Worm (Caenorhabditis elegans) whole organism, L1 larva: ENCODE measurements around the gene tag-115.

Experiments
- C04F5.9 ChIP-seq: sonication (generic microtip); optimal IDR thresholded peaks from 2 replicates; lab custom pipeline; 2016; ENCODE audit warnings: missing genetic modification characterization, missing compliant biosample characterization
- C16A3.4 ChIP-seq: fragments of 150-350 bp; optimal IDR thresholded peaks from 2 replicates; lab custom pipeline; 2014; ENCODE audit warnings: missing biosample characterization, missing genetic modification characterization
- C34B4.2 ChIP-seq: sonication (generic microtip); optimal IDR thresholded peaks from 2 replicates; lab custom pipeline; 2017; ENCODE audit warnings: mild to moderate bottlenecking, missing genetic modification characterization, missing compliant biosample characterization
- aha-1 ChIP-seq: fragments of 150-350 bp; optimal IDR thresholded peaks from 2 replicates; lab custom pipeline; 2014; ENCODE audit warnings: missing biosample characterization, missing genetic modification characterization
- alr-1 ChIP-seq: fragments of 200-800 bp; sonication (Bioruptor generic); optimal IDR thresholded peaks from 2 replicates; lab custom pipeline; 2018; ENCODE audit warnings: borderline replicate concordance, mild to moderate bottlenecking, missing genetic modification characterization, missing compliant biosample characterization
- aly-2 ChIP-seq: fragments of 150-350 bp; optimal IDR thresholded peaks from 2 replicates; lab custom pipeline; 2014; ENCODE audit warnings: missing biosample characterization, missing genetic modification characterization
- ama-1 ChIP-seq: fragments of 150-350 bp; optimal IDR thresholded peaks from 2 replicates; lab custom pipeline; 2014
- blmp-1 ChIP-seq: fragments of 150-350 bp; optimal IDR thresholded peaks from 2 replicates; lab custom pipeline; 2014; ENCODE audit warnings: missing biosample characterization, missing genetic modification characterization
- ceh-63 ChIP-seq: fragments of 200-800 bp; sonication (Bioruptor generic); optimal IDR thresholded peaks from 2 replicates; lab custom pipeline; 2018; ENCODE audit warnings: mild to moderate bottlenecking, missing genetic modification characterization, missing compliant biosample characterization
- ceh-88 ChIP-seq: fragments of 200-800 bp; sonication (Bioruptor generic); IDR thresholded peaks from 2 replicates; pipeline ENCODE4 v1.3.6; 2022; ENCODE audit warnings: missing genetic modification characterization, missing compliant biosample characterization
- ceh-90 ChIP-seq: sonication (generic microtip); optimal IDR thresholded peaks from 2 replicates; lab custom pipeline; 2016; ENCODE audit warnings: missing genetic modification characterization, missing compliant biosample characterization
- ces-1 ChIP-seq: fragments of 150-350 bp; optimal IDR thresholded peaks from 2 replicates; lab custom pipeline; 2014; ENCODE audit warnings: missing biosample characterization, missing genetic modification reagents, missing genetic modification characterization
- dpl-1 ChIP-seq, 3 experiments: fragments of 150-350 bp in 2 of 3; sonication (generic microtip) in 1 of 3; optimal IDR thresholded peaks; 2 replicates each; lab custom pipeline; 2014 to 2017; ENCODE audit warnings: missing biosample characterization in 3 of 3, missing genetic modification characterization in 3 of 3, missing genetic modification reagents in 3 of 3
- dsc-1 ChIP-seq: sonication (generic microtip); optimal IDR thresholded peaks from 2 replicates; lab custom pipeline; 2016; ENCODE audit warnings: mild to moderate bottlenecking, missing genetic modification characterization, missing compliant biosample characterization
- egl-27 ChIP-seq, 2 experiments: fragments of 150-350 bp in 1 of 2; sonication (generic microtip); optimal IDR thresholded peaks; 3 replicates each; lab custom pipeline; 2017 to 2018; ENCODE audit warnings: missing biosample characterization in 2 of 2, missing genetic modification characterization in 2 of 2, missing genetic modification reagents in 2 of 2
- elt-2 ChIP-seq: sonication (generic microtip); optimal IDR thresholded peaks from 2 replicates; lab custom pipeline; 2016; ENCODE audit warnings: missing genetic modification characterization, mild to moderate bottlenecking, inconsistent platforms, missing compliant biosample characterization, missing genetic modification reagents
- fkh-10 ChIP-seq: sonication (generic microtip); optimal IDR thresholded peaks from 2 replicates; lab custom pipeline; 2017; ENCODE audit warnings: missing biosample characterization, missing genetic modification reagents, missing genetic modification characterization
- fkh-8 ChIP-seq: sonication (generic microtip); optimal IDR thresholded peaks from 2 replicates; lab custom pipeline; 2016; ENCODE audit warnings: mild to moderate bottlenecking, missing genetic modification characterization, missing compliant biosample characterization
- fos-1 ChIP-seq: fragments of 150-350 bp; optimal IDR thresholded peaks from 2 replicates; lab custom pipeline; 2014; ENCODE audit warnings: missing biosample characterization, missing genetic modification characterization
- grh-1 ChIP-seq: fragments of 200-800 bp; sonication (Bioruptor generic); IDR thresholded peaks from 2 replicates; pipeline ENCODE4 v1.3.6; 2022; ENCODE audit warnings: missing genetic modification reagents, missing genetic modification characterization, missing compliant biosample characterization
- hlh-4 ChIP-seq: sonication (generic microtip); optimal IDR thresholded peaks from 2 replicates; lab custom pipeline; 2016; ENCODE audit warnings: mild to moderate bottlenecking, missing genetic modification characterization, missing compliant biosample characterization
- irx-1 ChIP-seq: sonication (generic microtip); optimal IDR thresholded peaks from 2 replicates; lab custom pipeline; 2016; ENCODE audit warnings: missing genetic modification characterization, missing compliant biosample characterization
- isw-1 ChIP-seq: fragments of 200-800 bp; sonication (Bioruptor generic); IDR thresholded peaks from 2 replicates; pipeline ENCODE4 v1.3.6; 2022; ENCODE audit warnings: missing genetic modification characterization, missing compliant biosample characterization
- lin-14 ChIP-seq: fragments of 200-800 bp; sonication (Bioruptor generic); optimal IDR thresholded peaks from 2 replicates; lab custom pipeline; 2018; ENCODE audit warnings: mild to moderate bottlenecking, missing genetic modification characterization, moderate library complexity, missing compliant biosample characterization
- lin-39 ChIP-seq: fragments of 150-350 bp; optimal IDR thresholded peaks from 2 replicates; lab custom pipeline; 2014; ENCODE audit warnings: missing biosample characterization, missing genetic modification reagents, missing genetic modification characterization
- lir-3 ChIP-seq: sonication (generic microtip); optimal IDR thresholded peaks from 2 replicates; lab custom pipeline; 2016; ENCODE audit warnings: mild to moderate bottlenecking, missing genetic modification characterization, moderate library complexity, missing compliant biosample characterization; ENCODE audit not compliant: poor library complexity
- lsy-2 ChIP-seq, 2 experiments: fragments of 150-350 bp; optimal IDR thresholded peaks; 2 replicates each; lab custom pipeline; 2014; ENCODE audit warnings: missing biosample characterization in 2 of 2, missing genetic modification characterization in 2 of 2
- mdl-1 ChIP-seq, 2 experiments: fragments of 150-350 bp; optimal IDR thresholded peaks; 2 replicates each; lab custom pipeline; 2014 to 2017; ENCODE audit warnings: missing biosample characterization in 2 of 2, missing genetic modification characterization in 2 of 2, inconsistent platforms in 1 of 2
- mef-2 ChIP-seq: fragments of 150-350 bp; optimal IDR thresholded peaks from 2 replicates; lab custom pipeline; 2014; ENCODE audit warnings: missing biosample characterization, missing genetic modification characterization
- mep-1 ChIP-seq: fragments of 150-350 bp; optimal IDR thresholded peaks from 2 replicates; lab custom pipeline; 2014; ENCODE audit warnings: missing biosample characterization, missing genetic modification characterization
- nhr-11 ChIP-seq: fragments of 150-350 bp; optimal IDR thresholded peaks from 2 replicates; lab custom pipeline; 2014; ENCODE audit warnings: missing biosample characterization, missing genetic modification characterization
- nhr-19 ChIP-seq: fragments of 200-800 bp; sonication (Bioruptor generic); conservative IDR thresholded peaks from 2 replicates; pipeline ENCODE4 v1.3.6; 2022; ENCODE audit warnings: missing genetic modification characterization, missing compliant biosample characterization
- nhr-20 ChIP-seq: sonication (generic microtip); optimal IDR thresholded peaks from 2 replicates; lab custom pipeline; 2016; ENCODE audit warnings: mild to moderate bottlenecking, missing genetic modification characterization, missing compliant biosample characterization
- nhr-237 ChIP-seq: fragments of 150-350 bp; optimal IDR thresholded peaks from 2 replicates; lab custom pipeline; 2014; ENCODE audit warnings: missing biosample characterization, missing genetic modification characterization
- nhr-28 ChIP-seq: fragments of 150-350 bp; optimal IDR thresholded peaks from 2 replicates; lab custom pipeline; 2014; ENCODE audit warnings: missing biosample characterization, missing genetic modification characterization
- nhr-77 ChIP-seq: fragments of 150-350 bp; optimal IDR thresholded peaks from 2 replicates; lab custom pipeline; 2014; ENCODE audit warnings: missing biosample characterization, missing genetic modification characterization
- nhr-84 ChIP-seq: sonication (generic microtip); optimal IDR thresholded peaks from 2 replicates; lab custom pipeline; 2017; ENCODE audit warnings: missing biosample characterization, missing genetic modification characterization
- nhr-90 ChIP-seq: sonication (generic microtip); optimal IDR thresholded peaks from 2 replicates; lab custom pipeline; 2016; ENCODE audit warnings: mild to moderate bottlenecking, missing genetic modification characterization, missing compliant biosample characterization; ENCODE audit not compliant: poor library complexity
- pax-3 ChIP-seq: fragments of 200-800 bp; sonication (Bioruptor generic); optimal IDR thresholded peaks from 2 replicates; lab custom pipeline; 2018; ENCODE audit warnings: mild to moderate bottlenecking, missing genetic modification characterization, moderate library complexity, missing compliant biosample characterization
- pqm-1 ChIP-seq: sonication (generic microtip); optimal IDR thresholded peaks from 3 replicates; lab custom pipeline; 2017; ENCODE audit warnings: missing biosample characterization, missing genetic modification characterization
- snpc-4 ChIP-seq: fragments of 150-350 bp; optimal IDR thresholded peaks from 2 replicates; lab custom pipeline; 2014; ENCODE audit warnings: missing biosample characterization, missing genetic modification characterization
- snu-23 ChIP-seq: sonication (generic microtip); optimal IDR thresholded peaks from 2 replicates; lab custom pipeline; 2016; ENCODE audit warnings: missing genetic modification characterization, missing compliant biosample characterization
- sup-37 ChIP-seq: fragments of 200-800 bp; sonication (Bioruptor generic); optimal IDR thresholded peaks from 2 replicates; lab custom pipeline; 2018; ENCODE audit warnings: mild to moderate bottlenecking, missing genetic modification characterization, missing compliant biosample characterization
- tbx-2 ChIP-seq: sonication (generic microtip); optimal IDR thresholded peaks from 2 replicates; lab custom pipeline; 2016; ENCODE audit warnings: missing genetic modification characterization, missing compliant biosample characterization
- unc-62 ChIP-seq: fragments of 150-350 bp; optimal IDR thresholded peaks from 2 replicates; lab custom pipeline; 2014; ENCODE audit warnings: missing biosample characterization, missing genetic modification reagents, missing genetic modification characterization
- unc-86 ChIP-seq: sonication (generic microtip); optimal IDR thresholded peaks from 2 replicates; lab custom pipeline; 2016; ENCODE audit warnings: missing genetic modification characterization, missing compliant biosample characterization
- vab-15 ChIP-seq: sonication (generic microtip); optimal IDR thresholded peaks from 2 replicates; lab custom pipeline; 2017; ENCODE audit warnings: missing genotype, mild to moderate bottlenecking, missing genetic modification characterization, missing compliant biosample characterization
- zip-4 ChIP-seq: fragments of 200-800 bp; sonication (Bioruptor generic); optimal IDR thresholded peaks from 2 replicates; lab custom pipeline; 2018; ENCODE audit warnings: mild to moderate bottlenecking, missing genetic modification characterization, moderate library complexity, missing compliant biosample characterization
- ztf-11 ChIP-seq, 2 experiments: sonication (generic microtip); optimal IDR thresholded peaks; 2 replicates each; lab custom pipeline; 2016 to 2017; ENCODE audit warnings: missing genetic modification characterization in 2 of 2, missing biosample characterization in 1 of 2, missing compliant biosample characterization in 1 of 2

The tag-115 gene

ce11 chrIV:13240842-13241143 lies 1.6 kb upstream of the tag-115 start, which contains the start of gene lin-54:
lin-54 (plus strand) TSS chrIV:13241044.
- TF ChIP-seq ceh-88 (GFP tag; lab: Robert Waterston, UW) (no peak), unc-62 (GFP tag; lab: Kevin White, UChicago) (no peak), elt-2 (tag; lab: Kevin White, UChicago) (no peak), ama-1 (lab: Kevin White, UChicago) (no peak), C04F5.9 (tag; lab: Kevin White, UChicago) (no peak), snu-23 (GFP tag; lab: Kevin White, UChicago) (no peak), nhr-20 (no peak), tbx-2 (tag; lab: Kevin White, UChicago) (no peak), ztf-11 (tag; optimal IDR thresholded peaks at IDR 0.05; lab: Kevin White, UChicago) (no peak), vab-15 (tag; lab: Kevin White, UChicago) (no peak), nhr-84 (tag; lab: Kevin White, UChicago) (no peak), mef-2 (tag; lab: Kevin White, UChicago) (no peak), grh-1 (GFP tag; lab: Robert Waterston, UW) (no peak), hlh-4 (no peak), lir-3 (no peak), aly-2 (tag; lab: Kevin White, UChicago) (no peak), irx-1 (no peak), zip-4 (GFP tag; lab: Kevin White, UChicago) (no peak)

ce11 chrIV:13240078-13240841 lies 1.0 kb upstream of the tag-115 start, which contains the start of gene rpl-12:
rpl-12 (minus strand) TSS chrIV:13240651.
- TF ChIP-seq nhr-237 (peak; percentile 96), mdl-1 (tag; optimal IDR thresholded peaks at IDR 0.05; lab: Kevin White, UChicago) (peak; percentile 2 to 98), nhr-20 (peak; percentile 99), hlh-4 (no peak), lsy-2 (tag; optimal IDR thresholded peaks at IDR 0.05; lab: Kevin White, UChicago) (peak; percentile 98), nhr-11 (tag; lab: Kevin White, UChicago) (peak; percentile 93), alr-1 (tag; lab: Kevin White, UChicago) (peak; percentile 46), elt-2 (tag; lab: Kevin White, UChicago) (peak; percentile 90), isw-1 (peak; percentile 99), sup-37 (GFP tag; lab: Kevin White, UChicago) (peak; percentile 97), pax-3 (tag; lab: Kevin White, UChicago) (peak; percentile 98), dsc-1 (tag; lab: Kevin White, UChicago) (peak; percentile 99), unc-86 (tag; lab: Kevin White, UChicago) (peak; percentile 99), snpc-4 (tag; lab: Kevin White, UChicago) (peak; percentile 92), ceh-63 (GFP tag; lab: Kevin White, UChicago) (peak; percentile 77), aha-1 (tag; lab: Kevin White, UChicago) (peak; percentile 86), dpl-1 (GFP tag; optimal IDR thresholded peaks at IDR 0.05; lab: Kevin White, UChicago) (peak; percentile 96 to 98 (median 97)), nhr-77 (tag; lab: Kevin White, UChicago) (peak; percentile 98), fkh-10 (GFP tag; lab: Kevin White, UChicago) (peak; percentile 99), tbx-2 (tag; lab: Kevin White, UChicago) (peak; percentile 99), egl-27 (tag; optimal IDR thresholded peaks at IDR 0.05; lab: Kevin White, UChicago) (peak; percentile 72 to 87), blmp-1 (tag; lab: Kevin White, UChicago) (peak; percentile 83), mep-1 (tag; lab: Kevin White, UChicago) (peak; percentile 100), mef-2 (tag; lab: Kevin White, UChicago) (peak; percentile 93), lin-14 (GFP tag; lab: Kevin White, UChicago) (peak; percentile 99), nhr-19 (GFP tag; lab: Robert Waterston, UW) (peak; percentile 99), snu-23 (GFP tag; lab: Kevin White, UChicago) (peak; percentile 100), nhr-90 (tag; lab: Kevin White, UChicago) (peak; percentile 99), pqm-1 (tag; lab: Kevin White, UChicago) (no peak), ceh-90 (tag; lab: Kevin White, UChicago) (peak; percentile 71), C04F5.9 (tag; lab: Kevin White, UChicago) (peak; percentile 97), fkh-8 (tag; lab: Kevin White, UChicago) (peak; percentile 100), C34B4.2 (tag; lab: Kevin White, UChicago) (peak; percentile 82), fos-1 (peak; percentile 97), lin-39 (tag; lab: Kevin White, UChicago) (peak; percentile 99), C16A3.4 (peak; percentile 99), nhr-28 (tag; lab: Kevin White, UChicago) (peak; percentile 36), ces-1 (GFP tag; lab: Kevin White, UChicago) (peak; percentile 94)
